Fruit fly (Drosophila melanogaster) whole organism, embryonic: ENCODE data around the gene alpha-Est7.

ENCODE experiments used
- Atf6 ChIP-seq: fragments of 200-800 bp; sonication (Bioruptor generic); IDR thresholded peaks from 2 replicates; pipeline ENCODE4 v1.3.6; 2022; ENCODE audit warnings: missing biosample characterization, missing genetic modification characterization
- Bgb ChIP-seq: fragments of 200-800 bp; sonication (Bioruptor generic); IDR thresholded peaks from 2 replicates; pipeline ENCODE4 v1.3.6; 2022; ENCODE audit warnings: missing biosample characterization, missing genetic modification characterization; ENCODE audit not compliant: partially characterized antibody
- CG10366 ChIP-seq: fragments of 200-800 bp; sonication (Bioruptor generic); IDR thresholded peaks from 2 replicates; pipeline ENCODE4 v1.3.6; 2022; ENCODE audit warnings: missing biosample characterization, missing genetic modification characterization
- CG10543 ChIP-seq: fragments of 200-800 bp; sonication (Bioruptor generic); optimal IDR thresholded peaks from 3 replicates; lab custom pipeline; 2017; ENCODE audit warnings: missing biosample characterization, mild to moderate bottlenecking, missing genetic modification characterization, moderate library complexity
- CG10959 ChIP-seq: fragments of 200-800 bp; sonication (Bioruptor generic); IDR thresholded peaks from 2 replicates; pipeline ENCODE4 v1.3.6; 2022; ENCODE audit warnings: missing biosample characterization, missing genetic modification characterization
- CG11696 ChIP-seq: fragments of 200-800 bp; sonication (Bioruptor generic); IDR thresholded peaks from 2 replicates; pipeline ENCODE4 v1.3.6; 2022; ENCODE audit warnings: missing biosample characterization, missing genetic modification characterization
- CG12236 ChIP-seq: fragments of 200-800 bp; sonication (Bioruptor generic); optimal IDR thresholded peaks from 2 replicates; lab custom pipeline; 2016; ENCODE audit warnings: missing biosample characterization, missing genetic modification characterization
- CG1233 ChIP-seq: fragments of 200-800 bp; sonication (Bioruptor generic); optimal IDR thresholded peaks from 4 replicates; lab custom pipeline; 2018; ENCODE audit warnings: missing biosample characterization, mild to moderate bottlenecking, missing genetic modification characterization
- CG12391 ChIP-seq: fragments of 200-800 bp; sonication (Bioruptor generic); optimal IDR thresholded peaks from 3 replicates; lab custom pipeline; 2018; ENCODE audit warnings: missing biosample characterization, mild to moderate bottlenecking, missing genetic modification characterization, moderate library complexity
- CG13287 ChIP-seq: fragments of 200-800 bp; sonication (Bioruptor generic); IDR thresholded peaks from 2 replicates; pipeline ENCODE4 v1.3.6; 2022; ENCODE audit warnings: missing biosample characterization, missing genetic modification characterization; ENCODE audit not compliant: partially characterized antibody
- CG16813 ChIP-seq: fragments of 200-800 bp; sonication (Bioruptor generic); IDR thresholded peaks from 3 replicates; pipeline ENCODE4 v1.3.6; 2022; ENCODE audit warnings: missing biosample characterization, missing genetic modification characterization; ENCODE audit not compliant: partially characterized antibody
- CG17802 ChIP-seq: fragments of 200-800 bp; sonication (Bioruptor generic); optimal IDR thresholded peaks from 2 replicates; lab custom pipeline; 2018; ENCODE audit warnings: missing biosample characterization, mild to moderate bottlenecking, missing genetic modification characterization, moderate library complexity
- CG2889 ChIP-seq: fragments of 200-800 bp; sonication (Bioruptor generic); IDR thresholded peaks from 3 replicates; pipeline ENCODE4 v1.3.6; 2022; ENCODE audit warnings: missing biosample characterization, missing genetic modification characterization
- CG33557 ChIP-seq: fragments of 200-800 bp; sonication (Bioruptor generic); optimal IDR thresholded peaks from 2 replicates; lab custom pipeline; 2019; ENCODE audit warnings: missing biosample characterization, mild to moderate bottlenecking, missing genetic modification characterization, moderate library complexity
- CG34224 ChIP-seq: fragments of 200-800 bp; sonication (Bioruptor generic); IDR thresholded peaks from 3 replicates; pipeline ENCODE4 v1.3.6; 2022; ENCODE audit warnings: missing biosample characterization, missing genetic modification characterization; ENCODE audit not compliant: partially characterized antibody
- CG34376 ChIP-seq: fragments of 200-800 bp; sonication (Bioruptor generic); optimal IDR thresholded peaks from 2 replicates; lab custom pipeline; 2018; ENCODE audit warnings: missing biosample characterization, mild to moderate bottlenecking, missing genetic modification characterization
- CG4707 ChIP-seq: fragments of 200-800 bp; sonication (Bioruptor generic); optimal IDR thresholded peaks from 2 replicates; lab custom pipeline; 2018; ENCODE audit warnings: missing biosample characterization, mild to moderate bottlenecking, missing genetic modification characterization, moderate library complexity
- CG5245 ChIP-seq: fragments of 200-800 bp; sonication (Bioruptor generic); optimal IDR thresholded peaks from 3 replicates; lab custom pipeline; 2016; ENCODE audit warnings: missing biosample characterization, missing genetic modification characterization
- CG9727 ChIP-seq: fragments of 200-800 bp; sonication (Bioruptor generic); optimal IDR thresholded peaks from 3 replicates; lab custom pipeline; 2017; ENCODE audit warnings: missing biosample characterization, mild to moderate bottlenecking, missing genetic modification characterization
- CoRest ChIP-seq: fragments of 200-800 bp; sonication (Bioruptor generic); optimal IDR thresholded peaks from 3 replicates; lab custom pipeline; 2018; ENCODE audit warnings: missing biosample characterization, mild to moderate bottlenecking, missing genetic modification characterization, moderate library complexity
- Deaf1 ChIP-seq: fragments of 200-800 bp; optimal IDR thresholded peaks from 3 replicates; lab custom pipeline; 2019; ENCODE audit warnings: missing biosample characterization, mild to moderate bottlenecking, missing genetic modification characterization, moderate library complexity
- Fer3 ChIP-seq: fragments of 200-800 bp; sonication (Bioruptor generic); optimal IDR thresholded peaks from 2 replicates; lab custom pipeline; 2018; ENCODE audit warnings: missing biosample characterization, mild to moderate bottlenecking, missing genetic modification characterization, moderate library complexity
- H15 ChIP-seq: fragments of 200-800 bp; sonication (Bioruptor generic); IDR thresholded peaks from 3 replicates; pipeline ENCODE4 v1.3.6; 2022; ENCODE audit warnings: missing biosample characterization, missing genetic modification characterization
- HmgZ ChIP-seq: fragments of 200-800 bp; sonication (Bioruptor generic); optimal IDR thresholded peaks from 2 replicates; lab custom pipeline; 2018; ENCODE audit warnings: missing biosample characterization, mild to moderate bottlenecking, missing genetic modification characterization
- Lpt ChIP-seq: fragments of >200 bp; optimal IDR thresholded peaks from 2 replicates; lab custom pipeline; 2018; ENCODE audit warnings: missing biosample characterization, missing genetic modification characterization
- NC2α ChIP-seq: fragments of 200-800 bp; sonication (Bioruptor generic); optimal IDR thresholded peaks from 2 replicates; lab custom pipeline; 2016; ENCODE audit warnings: missing biosample characterization, missing genetic modification characterization
- Spps ChIP-seq: fragments of 200-800 bp; sonication (Bioruptor generic); optimal IDR thresholded peaks from 2 replicates; lab custom pipeline; 2018; ENCODE audit warnings: missing biosample characterization, mild to moderate bottlenecking, missing genetic modification characterization
- Sry-β ChIP-seq: fragments of 200-800 bp; sonication (Bioruptor generic); optimal IDR thresholded peaks from 2 replicates; lab custom pipeline; 2018; ENCODE audit warnings: missing biosample characterization, mild to moderate bottlenecking, missing genetic modification characterization, moderate library complexity
- Usf ChIP-seq: fragments of 200-800 bp; sonication (Bioruptor generic); optimal IDR thresholded peaks from 2 replicates; lab custom pipeline; 2017; ENCODE audit warnings: missing genotype, missing biosample characterization, missing genetic modification characterization
- ara ChIP-seq: fragments of 200-800 bp; sonication (Bioruptor generic); IDR thresholded peaks from 2 replicates; pipeline ENCODE4 v1.3.6; 2022; ENCODE audit warnings: missing biosample characterization, missing genetic modification characterization
- ase ChIP-seq: fragments of 200-800 bp; sonication (Bioruptor generic); IDR thresholded peaks from 3 replicates; pipeline ENCODE4 v1.3.6; 2022; ENCODE audit warnings: missing biosample characterization, missing genetic modification characterization
- chinmo ChIP-seq: fragments of 200-800 bp; sonication (Bioruptor generic); IDR thresholded peaks from 4 replicates; pipeline ENCODE4 v1.3.6; 2022; ENCODE audit warnings: missing biosample characterization, missing genetic modification characterization; ENCODE audit not compliant: partially characterized antibody
- chm ChIP-seq: fragments of 200-800 bp; sonication (Bioruptor generic); IDR thresholded peaks from 2 replicates; pipeline ENCODE4 v1.3.6; 2022; ENCODE audit warnings: missing biosample characterization, missing genetic modification characterization
- cwo ChIP-seq: fragments of 200-800 bp; sonication (Bioruptor generic); optimal IDR thresholded peaks from 3 replicates; lab custom pipeline; 2017; ENCODE audit warnings: missing biosample characterization, missing genetic modification characterization, mild to moderate bottlenecking, moderate library complexity, missing genetic modification reagents
- eve ChIP-seq, 2 experiments: fragments of >200 bp; optimal IDR thresholded peaks; 2 replicates each; lab custom pipeline; 2017; ENCODE audit warnings: missing biosample characterization in 2 of 2, missing genetic modification characterization in 2 of 2
- ewg ChIP-seq: fragments of 200-800 bp; sonication (Bioruptor generic); optimal IDR thresholded peaks from 3 replicates; lab custom pipeline; 2017; ENCODE audit warnings: mild to moderate bottlenecking, missing biosample characterization, missing genetic modification reagents, missing genetic modification characterization
- grau ChIP-seq: fragments of 200-800 bp; optimal IDR thresholded peaks from 3 replicates; lab custom pipeline; 2019; ENCODE audit warnings: missing biosample characterization, mild to moderate bottlenecking, missing genetic modification characterization, moderate library complexity
- hb ChIP-seq: fragments of 200-800 bp; sonication (Bioruptor generic); IDR thresholded peaks from 3 replicates; pipeline ENCODE4 v1.3.6; 2022; ENCODE audit warnings: missing biosample characterization, missing genetic modification characterization; ENCODE audit not compliant: partially characterized antibody
- oc ChIP-seq: fragments of 200-800 bp; sonication (Bioruptor generic); optimal IDR thresholded peaks from 2 replicates; lab custom pipeline; 2018; ENCODE audit warnings: missing biosample characterization, mild to moderate bottlenecking, missing genetic modification characterization, moderate library complexity
- odd ChIP-seq: fragments of 200-800 bp; sonication (Bioruptor generic); optimal IDR thresholded peaks from 2 replicates; lab custom pipeline; 2017; ENCODE audit warnings: missing biosample characterization, mild to moderate bottlenecking, missing genetic modification characterization
- p53 ChIP-seq: fragments of 200-800 bp; sonication (Bioruptor generic); optimal IDR thresholded peaks from 2 replicates; lab custom pipeline; 2016; ENCODE audit warnings: missing biosample characterization, missing genetic modification characterization
- pb ChIP-seq: fragments of 200-800 bp; sonication (Bioruptor generic); optimal IDR thresholded peaks from 3 replicates; lab custom pipeline; 2016; ENCODE audit warnings: missing biosample characterization, missing genetic modification characterization
- sob ChIP-seq: fragments of 200-800 bp; sonication (Bioruptor generic); IDR thresholded peaks from 2 replicates; pipeline ENCODE4 v1.3.6; 2022; ENCODE audit warnings: missing biosample characterization, missing genetic modification characterization
- tup ChIP-seq: fragments of 200-800 bp; sonication (Bioruptor generic); optimal IDR thresholded peaks from 2 replicates; lab custom pipeline; 2016; ENCODE audit warnings: missing biosample characterization, mild to moderate bottlenecking, missing genetic modification characterization, moderate library complexity
- tx ChIP-seq: fragments of 200-800 bp; sonication (Bioruptor generic); optimal IDR thresholded peaks from 2 replicates; lab custom pipeline; 2016; ENCODE audit warnings: missing biosample characterization, missing genetic modification characterization
- zen ChIP-seq: fragments of 200-800 bp; sonication (Bioruptor generic); optimal IDR thresholded peaks from 3 replicates; lab custom pipeline; 2018; ENCODE audit warnings: missing biosample characterization, mild to moderate bottlenecking, missing genetic modification characterization, moderate library complexity

Gene alpha-Est7

DNA sequence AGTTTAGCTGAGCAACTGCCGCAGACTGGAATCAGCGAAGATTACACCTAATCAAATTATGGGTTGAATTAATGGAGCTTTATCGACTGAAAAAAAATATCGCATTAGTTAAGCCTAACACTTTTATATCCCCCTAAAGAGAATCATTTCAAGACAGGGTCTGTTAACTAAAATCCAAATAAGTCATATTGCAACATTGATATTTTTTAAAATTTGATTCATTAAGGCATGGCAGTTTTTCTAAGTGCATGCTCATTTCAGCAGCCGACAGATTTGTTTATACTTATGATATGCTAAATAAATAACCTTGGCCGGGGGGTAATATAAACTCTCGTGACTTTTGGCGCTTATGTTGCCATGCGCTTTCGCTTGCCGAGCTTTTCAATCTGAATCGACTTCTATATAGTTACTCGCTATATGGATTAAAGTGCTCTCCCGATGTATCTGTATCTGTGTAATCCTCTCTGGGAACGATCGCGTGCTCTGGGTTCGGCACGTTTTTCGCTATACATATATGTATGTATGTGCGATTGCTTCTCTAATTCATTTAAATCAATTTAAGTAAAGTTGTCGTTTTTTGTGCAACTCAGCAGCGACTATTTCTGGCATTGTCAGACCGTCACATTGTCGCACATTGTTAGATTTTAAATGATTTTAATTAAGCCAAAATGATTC lies 17.1 kb downstream of the alpha-Est7 start (continued):
- TF ChIP-seq CG4707 (GFP tag; lab: Kevin White, UChicago) = no peak
- peak; percentile 86 for TF ChIP-seq CG2889
- TF ChIP-seq tup (GFP tag; lab: Kevin White, UChicago) = peak; percentile 79
- TF ChIP-seq CG12236 (GFP tag; lab: Kevin White, UChicago) = peak; percentile 27

DNA sequence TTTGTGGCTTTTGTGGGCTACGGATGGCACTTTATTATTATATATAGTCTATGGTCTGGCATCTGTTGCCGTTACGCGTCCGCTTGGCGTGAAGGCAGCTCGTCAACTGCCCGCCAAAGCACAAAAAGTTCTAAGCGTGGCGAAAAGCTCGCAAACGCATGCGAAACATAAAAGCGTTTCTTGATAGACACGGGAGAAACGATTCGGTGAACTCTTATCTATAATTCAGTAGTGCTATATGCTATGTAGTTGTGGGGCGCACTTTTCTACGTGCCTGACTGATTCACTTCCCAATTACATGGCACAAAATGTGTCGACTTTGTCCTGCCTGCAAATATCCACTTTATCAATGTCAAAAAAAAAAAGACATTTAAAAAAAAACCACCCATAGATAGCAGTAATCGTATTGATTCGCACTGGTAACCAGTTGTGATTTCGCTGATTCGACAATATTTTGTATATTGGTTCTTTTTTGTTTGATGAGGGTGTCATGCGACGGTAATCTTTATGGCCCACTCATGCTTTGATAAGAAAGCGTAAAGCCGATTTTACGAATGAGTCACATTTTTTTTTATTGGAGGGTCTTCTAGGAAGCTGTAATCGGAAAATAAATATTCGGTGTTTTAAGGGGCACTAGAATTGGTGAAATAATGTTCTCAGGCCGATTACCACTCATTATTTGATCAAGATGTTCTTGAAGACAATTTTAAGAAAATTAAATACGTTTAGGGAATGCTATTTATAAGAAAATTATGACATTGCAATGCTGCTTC lies 18.4 kb downstream of the alpha-Est7 start, which contains the start of gene alpha-Est9:
Gene alpha-Est9, minus strand, starts transcription at position 110 of the 773 bp plus-strand sequence.
- TF ChIP-seq CoRest (tag; lab: Kevin White, UChicago) (no peak), chinmo (GFP tag; lab: Robert Waterston, UW) (peak; percentile 87; the same call in 3 of the 4 replicates), Sry-β (no peak), Usf (GFP tag; lab: Kevin White, UChicago) (no peak), Spps (tag; lab: Kevin White, UChicago) (no peak), CG16813 (GFP tag; lab: Robert Waterston, UW) (no peak), CG12391 (tag; lab: Kevin White, UChicago) (no peak), ase (no peak), NC2α (GFP tag; lab: Kevin White, UChicago) (no peak), grau (peak; percentile 11), odd (GFP tag; lab: Kevin White, UChicago) (no peak), Fer3 (tag; lab: Kevin White, UChicago) (no peak), CG5245 (GFP tag; lab: Kevin White, UChicago) (no peak), Lpt (GFP tag; lab: Kevin White, UChicago) (no peak), sob (GFP tag; lab: Robert Waterston, UW) (peak; percentile 55; the same call in 1 of the 2 replicates), p53 (GFP tag; lab: Kevin White, UChicago) (no peak), cwo (GFP tag; lab: Kevin White, UChicago) (peak; percentile 70), Deaf1 (tag; lab: Kevin White, UChicago) (peak; percentile 69), zen (tag; lab: Kevin White, UChicago) (no peak), CG34376 (GFP tag; lab: Kevin White, UChicago) (peak; percentile 93), hb (GFP tag; lab: Robert Waterston, UW) (no peak), pb (GFP tag; lab: Kevin White, UChicago) (no peak), CG11696 (no peak), Atf6 (GFP tag; lab: Robert Waterston, UW) (0 out of 2 replicates have a peak, but pooled peaks have one; percentile 31), Bgb (GFP tag; lab: Robert Waterston, UW) (peak; percentile 48; the same call in 1 of the 2 replicates), CG17802 (tag; lab: Kevin White, UChicago) (no peak), eve (GFP tag; optimal IDR thresholded peaks at IDR 0.05; lab: Kevin White, UChicago) (peak in 1 of 2 experiments; percentile 14), tx (no peak), HmgZ (tag; lab: Kevin White, UChicago) (peak; percentile 11), CG1233 (GFP tag; lab: Kevin White, UChicago) (no peak), ewg (GFP tag; lab: Kevin White, UChicago) (no peak), CG9727 (GFP tag; lab: Kevin White, UChicago) (no peak), CG13287 (GFP tag; lab: Robert Waterston, UW) (peak; percentile 43; the same call in 1 of the 2 replicates), CG10959 (GFP tag; lab: Robert Waterston, UW) (no peak), chm (GFP tag; lab: Robert Waterston, UW) (no peak), CG10543 (GFP tag; lab: Kevin White, UChicago) (peak; percentile 47), CG34224 (GFP tag; lab: Robert Waterston, UW) (0 out of 3 replicates have a peak, but pooled peaks have one; percentile 22), CG33557 (no peak), ara (GFP tag; lab: Robert Waterston, UW) (no peak), CG10366 (GFP tag; lab: Robert Waterston, UW) (no peak), H15 (GFP tag; lab: Robert Waterston, UW) (no peak), oc (tag; lab: Kevin White, UChicago) (no peak)
